Fruit fly (Drosophila melanogaster) whole organism, embryonic: ENCODE data around the gene CG43448.

Experiments used
- Abd-B ChIP-seq: fragments of 200-800 bp; sonication (Bioruptor generic); optimal IDR thresholded peaks from 2 replicates; lab custom pipeline; 2018; ENCODE audit warnings: missing biosample characterization, mild to moderate bottlenecking, missing genetic modification characterization, moderate library complexity
- CG10366 ChIP-seq: fragments of 200-800 bp; sonication (Bioruptor generic); IDR thresholded peaks from 2 replicates; pipeline ENCODE4 v1.3.6; 2022; ENCODE audit warnings: missing biosample characterization, missing genetic modification characterization
- CG10959 ChIP-seq: fragments of 200-800 bp; sonication (Bioruptor generic); IDR thresholded peaks from 2 replicates; pipeline ENCODE4 v1.3.6; 2022; ENCODE audit warnings: missing biosample characterization, missing genetic modification characterization
- CG12104 ChIP-seq: fragments of 200-800 bp; sonication (Bioruptor generic); optimal IDR thresholded peaks from 3 replicates; lab custom pipeline; 2016; ENCODE audit warnings: missing biosample characterization, missing genetic modification characterization
- CG18764 ChIP-seq: fragments of 200-800 bp; sonication (Bioruptor generic); optimal IDR thresholded peaks from 3 replicates; lab custom pipeline; 2016; ENCODE audit warnings: missing biosample characterization, missing genetic modification characterization
- CG6683 ChIP-seq: fragments of 200-800 bp; sonication (Bioruptor generic); optimal IDR thresholded peaks from 2 replicates; lab custom pipeline; 2017; ENCODE audit warnings: missing biosample characterization, mild to moderate bottlenecking, missing genetic modification characterization, missing genetic modification reagents
- CG8089 ChIP-seq: fragments of 200-800 bp; sonication (Bioruptor generic); optimal IDR thresholded peaks from 3 replicates; lab custom pipeline; 2016; ENCODE audit warnings: missing biosample characterization, missing genetic modification characterization
- Kr ChIP-seq: fragments of 200-800 bp; sonication (Bioruptor generic); optimal IDR thresholded peaks from 2 replicates; lab custom pipeline; 2017; ENCODE audit warnings: missing biosample characterization, mild to moderate bottlenecking, missing genetic modification characterization
- Tbp ChIP-seq: fragments of >200 bp; optimal IDR thresholded peaks from 2 replicates; lab custom pipeline; 2018; ENCODE audit warnings: missing biosample characterization, missing genetic modification characterization
- chn ChIP-seq: fragments of 200-800 bp; sonication (Bioruptor generic); optimal IDR thresholded peaks from 2 replicates; lab custom pipeline; 2016; ENCODE audit warnings: missing biosample characterization, missing genetic modification characterization
- lov ChIP-seq, 2 experiments: fragments of 200-800 bp in 1 of 2; fragments of >200 bp in 1 of 2; sonication (Bioruptor generic) in 1 of 2; IDR thresholded peaks in 1 of 2; optimal IDR thresholded peaks in 1 of 2; 2 replicates in 1 of 2; 3 replicates in 1 of 2; pipeline versions ENCODE4 v1.3.6 to Lab custom; 2017 to 2022; ENCODE audit warnings: missing biosample characterization in 1 of 2, missing genetic modification characterization in 1 of 2
- pan ChIP-seq, 4 experiments: fragments of >200 bp in 3 of 4; fragments of 200-800 bp in 1 of 4; sonication (Bioruptor generic) in 1 of 4; optimal IDR thresholded peaks in 3 of 4; IDR thresholded peaks in 1 of 4; 2 replicates each; pipeline versions ENCODE4 v1.3.6 to Lab custom; 2017 to 2022; ENCODE audit warnings: missing biosample characterization in 2 of 4, missing genetic modification characterization in 2 of 4, mixed read lengths in 1 of 4

DNA sequence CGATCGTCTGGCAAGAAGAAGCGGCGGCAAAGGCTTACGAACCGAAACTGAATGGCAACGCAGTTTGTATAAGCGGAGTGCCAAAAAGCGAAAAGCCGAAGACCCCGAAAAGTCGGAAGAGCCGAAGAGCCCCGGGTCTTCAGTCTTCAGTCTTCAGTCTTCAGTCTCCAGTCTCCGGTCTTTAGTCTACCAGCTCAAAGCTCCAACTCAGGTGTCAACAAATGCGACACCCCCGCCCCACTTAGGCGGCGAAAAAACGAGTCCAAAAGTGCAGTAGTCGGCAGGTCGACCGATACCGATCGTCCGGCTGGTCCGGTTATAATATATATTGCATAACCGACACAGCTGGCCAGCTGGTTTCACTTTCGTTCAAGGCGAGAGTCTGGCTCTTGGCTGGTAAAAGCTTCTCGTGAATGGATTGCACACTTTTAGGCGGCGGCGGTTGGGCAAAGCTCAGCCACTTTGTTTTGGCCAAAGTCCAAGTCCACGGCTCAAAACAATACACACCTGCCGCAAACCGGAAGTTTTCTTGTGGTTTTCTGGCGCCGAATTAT, 5.8 kb upstream of the CG43448 start, which contains the start of gene CG9737:
- TF ChIP-seq CG10959 (GFP tag; lab: Robert Waterston, UW): no peak
- no peak for TF ChIP-seq CG8089 (GFP tag; lab: Kevin White, UChicago)
- no peak for TF ChIP-seq CG6683
- TF ChIP-seq CG10366 (GFP tag; lab: Robert Waterston, UW): no peak
- TF ChIP-seq CG12104 (GFP tag; lab: Kevin White, UChicago): no peak
- TF ChIP-seq Kr (GFP tag; lab: Kevin White, UChicago): no peak
- TF ChIP-seq chn (GFP tag; lab: Kevin White, UChicago): no peak
- TF ChIP-seq Abd-B (GFP tag; lab: Kevin White, UChicago): no peak
- no peak for TF ChIP-seq pan (optimal IDR thresholded peaks at IDR 0.05; lab: Kevin White, UChicago)
- TF ChIP-seq pan (GFP tag; optimal IDR thresholded peaks at IDR 0.05 in 1 of 2, IDR thresholded peaks at IDR 0.05 in 1 of 2): no peak
- TF ChIP-seq lov (optimal IDR thresholded peaks at IDR 0.05; lab: Kevin White, UChicago): no peak
- TF ChIP-seq lov (GFP tag; IDR thresholded peaks at IDR 0.05; lab: Robert Waterston, UW): no peak
- TF ChIP-seq CG18764 (GFP tag; lab: Kevin White, UChicago): no peak
- no peak for TF ChIP-seq Tbp (GFP tag; lab: Kevin White, UChicago)
